Worm (Caenorhabditis elegans) whole organism, L4 larva: ENCODE data around the gene C25F9.10.

ENCODE experiments used
- F26F4.8 ChIP-seq: fragments of 200-800 bp; sonication (Bioruptor generic); conservative IDR thresholded peaks from 2 replicates; pipeline ENCODE4 v1.3.6; 2022; ENCODE audit warnings: missing genetic modification characterization, missing compliant biosample characterization
- F44E2.7 ChIP-seq: fragments of 200-800 bp; sonication (Bioruptor generic); IDR thresholded peaks from 2 replicates; pipeline ENCODE4 v2.1.2; 2022; ENCODE audit warnings: missing genetic modification characterization, missing compliant biosample characterization
- T26A8.4 ChIP-seq: fragments of 200-800 bp; sonication (Bioruptor generic); IDR thresholded peaks from 2 replicates; pipeline ENCODE4 v1.3.6; 2022; ENCODE audit warnings: missing genetic modification characterization, missing compliant biosample characterization
- aha-1 ChIP-seq: fragments of 150-350 bp; peaks from one replicate; lab custom pipeline; 2014; ENCODE audit warnings: missing biosample characterization, missing genetic modification characterization
- ceh-20 ChIP-seq: fragments of 200-800 bp; sonication (Bioruptor generic); IDR thresholded peaks from 2 replicates; pipeline ENCODE4 v1.3.6; 2022; ENCODE audit warnings: missing genetic modification reagents, missing genetic modification characterization, missing compliant biosample characterization
- ceh-28 ChIP-seq: fragments of 150-350 bp; optimal IDR thresholded peaks from 2 replicates; lab custom pipeline; 2014; ENCODE audit warnings: missing biosample characterization, missing genetic modification reagents, missing genetic modification characterization
- ceh-44 ChIP-seq: fragments of 200-800 bp; sonication (Bioruptor generic); IDR thresholded peaks from 2 replicates; pipeline ENCODE4 v1.3.6; 2022; ENCODE audit warnings: missing genetic modification reagents, missing genetic modification characterization, missing compliant biosample characterization
- cey-2 ChIP-seq: sonication (generic microtip); optimal IDR thresholded peaks from 3 replicates; lab custom pipeline; 2017; ENCODE audit warnings: missing genetic modification characterization, mild to moderate bottlenecking, missing compliant biosample characterization, antibody characterized with exemption, borderline replicate concordance; ENCODE audit not compliant: insufficient read depth
- daf-12 ChIP-seq: fragments of 150-350 bp; optimal IDR thresholded peaks from 2 replicates; lab custom pipeline; 2014; ENCODE audit warnings: missing biosample characterization, missing genetic modification reagents, missing genetic modification characterization
- daf-16 ChIP-seq, 3 experiments: sonication (generic microtip); optimal IDR thresholded peaks; 2 replicates each; lab custom pipeline; 2016 to 2017; ENCODE audit warnings: missing genetic modification characterization in 3 of 3, missing genetic modification reagents in 3 of 3, mild to moderate bottlenecking in 2 of 3, missing compliant biosample characterization in 2 of 3, missing biosample characterization in 1 of 3, moderate library complexity in 1 of 3
- daf-19 ChIP-seq: fragments of 200-800 bp; sonication (Bioruptor generic); conservative IDR thresholded peaks from 2 replicates; pipeline ENCODE4 v1.3.6; 2022; ENCODE audit warnings: missing genetic modification characterization, missing compliant biosample characterization
- dmd-6 ChIP-seq: fragments of 200-800 bp; sonication (Bioruptor generic); IDR thresholded peaks from 2 replicates; pipeline ENCODE4 v1.3.6; 2022; ENCODE audit warnings: missing genetic modification reagents, missing genetic modification characterization, missing compliant biosample characterization
- egl-43 ChIP-seq: fragments of 200-800 bp; sonication (Bioruptor generic); IDR thresholded peaks from 2 replicates; pipeline ENCODE4 v1.3.6; 2022; ENCODE audit warnings: missing genetic modification reagents, missing genetic modification characterization, missing compliant biosample characterization
- fos-1 ChIP-seq: fragments of 150-350 bp; optimal IDR thresholded peaks from 2 replicates; lab custom pipeline; 2014; ENCODE audit warnings: missing biosample characterization, missing genetic modification characterization
- hif-1 ChIP-seq, 2 experiments: sonication (generic microtip); optimal IDR thresholded peaks; 2 replicates each; lab custom pipeline; 2016 to 2017; ENCODE audit warnings: missing compliant biosample characterization in 2 of 2, missing genetic modification characterization in 2 of 2, missing genetic modification reagents in 2 of 2, missing genotype in 2 of 2, mild to moderate bottlenecking in 1 of 2
- hlh-11 ChIP-seq: fragments of 200-800 bp; sonication (Bioruptor generic); optimal IDR thresholded peaks from 2 replicates; lab custom pipeline; 2018; ENCODE audit warnings: mild to moderate bottlenecking, missing genetic modification characterization, missing compliant biosample characterization
- hlh-30 ChIP-seq: sonication (generic microtip); optimal IDR thresholded peaks from 2 replicates; lab custom pipeline; 2017; ENCODE audit warnings: antibody characterized with exemption, mild to moderate bottlenecking, missing genetic modification characterization, missing compliant biosample characterization; ENCODE audit not compliant: insufficient read depth
- hmg-1.1 ChIP-seq: fragments of 200-800 bp; sonication (Bioruptor generic); IDR thresholded peaks from 2 replicates; pipeline ENCODE4 v1.3.6; 2022; ENCODE audit warnings: missing genetic modification reagents, missing genetic modification characterization, missing compliant biosample characterization
- jun-1 ChIP-seq: fragments of 150-350 bp; optimal IDR thresholded peaks from 2 replicates; lab custom pipeline; 2014; ENCODE audit warnings: missing biosample characterization, missing genetic modification reagents, missing genetic modification characterization
- lir-3 ChIP-seq: sonication (generic microtip); optimal IDR thresholded peaks from 2 replicates; lab custom pipeline; 2016; ENCODE audit warnings: mild to moderate bottlenecking, missing genetic modification characterization, missing compliant biosample characterization
- madf-9 ChIP-seq: fragments of 200-800 bp; sonication (Bioruptor generic); conservative IDR thresholded peaks from 2 replicates; pipeline ENCODE4 v1.3.6; 2022; ENCODE audit warnings: missing genetic modification reagents, missing genetic modification characterization, missing compliant biosample characterization
- mdl-1 ChIP-seq, 2 experiments: fragments of 150-350 bp in 1 of 2; sonication (generic microtip) in 1 of 2; optimal IDR thresholded peaks; 2 replicates each; lab custom pipeline; 2014 to 2017; ENCODE audit warnings: missing biosample characterization in 2 of 2, missing genetic modification characterization in 2 of 2
- mxl-3 ChIP-seq: fragments of 200-800 bp; sonication (Bioruptor generic); optimal IDR thresholded peaks from 2 replicates; lab custom pipeline; 2018; ENCODE audit warnings: mild to moderate bottlenecking, missing genetic modification characterization, missing compliant biosample characterization
- nhr-102 ChIP-seq: sonication (generic microtip); optimal IDR thresholded peaks from 2 replicates; lab custom pipeline; 2016; ENCODE audit warnings: mild to moderate bottlenecking, missing genetic modification characterization, moderate library complexity, missing compliant biosample characterization
- nhr-237 ChIP-seq: sonication (generic microtip); optimal IDR thresholded peaks from 2 replicates; lab custom pipeline; 2017; ENCODE audit warnings: missing biosample characterization, missing genetic modification characterization
- nhr-25 ChIP-seq: sonication (generic microtip); optimal IDR thresholded peaks from 2 replicates; lab custom pipeline; 2017; ENCODE audit warnings: missing genetic modification characterization, mild to moderate bottlenecking, missing compliant biosample characterization, antibody characterized with exemption, moderate library complexity, borderline replicate concordance; ENCODE audit not compliant: insufficient read depth
- nhr-28 ChIP-seq: fragments of 150-350 bp; optimal IDR thresholded peaks from 2 replicates; lab custom pipeline; 2014; ENCODE audit warnings: missing biosample characterization, missing genetic modification characterization
- nhr-42 ChIP-seq: fragments of 200-800 bp; sonication (Bioruptor generic); IDR thresholded peaks from 2 replicates; pipeline ENCODE4 v1.3.6; 2022; ENCODE audit warnings: missing genetic modification characterization, missing compliant biosample characterization
- nhr-76 ChIP-seq: fragments of 150-350 bp; optimal IDR thresholded peaks from 2 replicates; lab custom pipeline; 2014; ENCODE audit warnings: missing biosample characterization, missing genetic modification characterization
- pha-4 ChIP-seq, 2 experiments: fragments of 150-350 bp in 1 of 2; fragments of 200-800 bp in 1 of 2; sonication (Bioruptor generic) in 1 of 2; IDR thresholded peaks in 1 of 2; optimal IDR thresholded peaks in 1 of 2; 2 replicates each; pipeline versions ENCODE4 v1.3.6 to Lab custom; 2014 to 2022; ENCODE audit warnings: missing genetic modification characterization in 2 of 2, missing genetic modification reagents in 2 of 2, missing biosample characterization in 1 of 2, missing compliant biosample characterization in 1 of 2
- php-3 ChIP-seq: fragments of 200-800 bp; sonication (Bioruptor generic); IDR thresholded peaks from 2 replicates; pipeline ENCODE4 v1.3.6; 2022; ENCODE audit warnings: missing genetic modification reagents, missing genetic modification characterization, missing compliant biosample characterization
- pqm-1 ChIP-seq: sonication (generic microtip); optimal IDR thresholded peaks from 2 replicates; lab custom pipeline; 2017; ENCODE audit warnings: missing biosample characterization, missing genetic modification characterization
- set-16 ChIP-seq: fragments of 200-800 bp; sonication (Bioruptor generic); IDR thresholded peaks from 2 replicates; pipeline ENCODE4 v1.3.6; 2022; ENCODE audit warnings: missing genetic modification reagents, missing genetic modification characterization, missing compliant biosample characterization
- snpc-1.2 ChIP-seq: fragments of 200-800 bp; sonication (Bioruptor generic); IDR thresholded peaks from 2 replicates; pipeline ENCODE4 v1.3.6; 2022; ENCODE audit warnings: missing genetic modification reagents, missing genetic modification characterization, missing compliant biosample characterization
- tag-97 ChIP-seq: fragments of 200-800 bp; sonication (Bioruptor generic); IDR thresholded peaks from 2 replicates; pipeline ENCODE4 v1.3.6; 2022; ENCODE audit warnings: missing genetic modification characterization, missing compliant biosample characterization
- tra-1 ChIP-seq: fragments of 200-800 bp; sonication (Bioruptor generic); IDR thresholded peaks from 2 replicates; pipeline ENCODE4 v1.3.6; 2022; ENCODE audit warnings: missing genetic modification reagents, missing genetic modification characterization, missing compliant biosample characterization
- zip-2 ChIP-seq: fragments of 150-350 bp; optimal IDR thresholded peaks from 2 replicates; lab custom pipeline; 2014; ENCODE audit warnings: missing biosample characterization, missing genetic modification characterization

C25F9.10 gene

DNA sequence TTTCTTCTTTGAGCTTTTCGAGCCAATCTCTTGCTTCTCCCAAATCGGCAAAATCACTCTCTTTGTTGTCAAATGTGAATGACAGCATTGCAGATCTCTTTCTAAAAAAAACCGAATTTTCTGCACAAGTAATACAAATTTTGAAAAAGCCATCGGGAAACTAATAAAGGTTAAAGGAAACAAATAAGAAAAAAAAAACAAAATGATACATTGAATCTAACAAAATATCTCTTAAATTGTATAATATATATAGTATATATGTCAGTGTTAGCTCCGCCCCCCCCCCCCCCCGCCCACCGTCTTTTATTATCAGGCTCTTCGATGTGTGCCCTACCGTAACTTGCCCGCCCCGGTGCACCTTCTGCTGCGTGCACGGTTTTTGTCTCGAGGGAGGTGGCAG, 27.4 kb downstream of the C25F9.10 start, which contains the start of gene C25F9.11:
TSS of gene C25F9.11 (minus strand) at position 101 of the 400 bp plus-strand sequence.
- no peak for TF ChIP-seq nhr-76 (tag; lab: Kevin White, UChicago)

DNA sequence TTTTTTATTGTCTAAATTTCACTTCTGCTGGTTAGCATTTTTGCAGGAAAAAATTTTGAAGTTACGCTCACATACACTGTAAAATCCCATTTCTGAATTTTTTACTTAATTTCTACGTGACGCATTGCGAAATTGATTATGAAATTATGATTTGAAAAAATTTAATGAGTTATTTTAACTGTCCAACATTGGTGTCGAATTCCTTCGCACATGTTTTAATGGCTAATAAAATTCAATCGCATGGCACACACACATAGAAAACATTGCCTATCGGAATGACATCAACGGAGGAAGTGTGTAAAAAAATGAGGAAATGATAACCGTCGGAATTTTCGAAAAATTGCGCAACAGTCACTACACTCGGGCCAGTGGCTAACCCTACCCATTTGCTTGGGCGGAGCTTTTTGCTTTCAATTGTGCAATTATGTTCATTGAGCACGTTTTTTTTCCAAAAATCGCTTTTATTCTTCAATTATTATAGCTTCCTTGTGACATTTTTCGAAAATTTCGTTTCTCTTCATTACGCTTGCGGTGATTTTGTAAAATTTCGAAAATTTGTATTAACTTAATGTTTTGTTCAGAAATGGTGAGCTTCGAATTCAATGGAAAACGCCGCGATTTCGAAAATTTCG, 28.4 kb downstream of the C25F9.10 start, which contains the start of gene C25F9.16:
TSS of gene C25F9.16 (plus strand) at position 582 of the 632 bp plus-strand sequence.
- TF ChIP-seq zip-2 (tag; lab: Kevin White, UChicago) (no peak), F44E2.7 (no peak), hlh-30 (tag; lab: Kevin White, UChicago) (no peak), hmg-1.1 (GFP tag; lab: Robert Waterston, UW) (no peak), ceh-28 (no peak), mdl-1 (tag; optimal IDR thresholded peaks at IDR 0.05; lab: Kevin White, UChicago) (no peak), nhr-42 (GFP tag; lab: Robert Waterston, UW) (no peak), cey-2 (tag; lab: Kevin White, UChicago) (no peak), set-16 (GFP tag; lab: Robert Waterston, UW) (no peak), daf-16 (GFP tag; optimal IDR thresholded peaks at IDR 0.05; lab: Kevin White, UChicago) (no peak), daf-16 (tag; optimal IDR thresholded peaks at IDR 0.05; lab: Kevin White, UChicago) (peak; percentile 33), php-3 (GFP tag; lab: Robert Waterston, UW) (peak; percentile 90), ceh-44 (GFP tag; lab: Robert Waterston, UW) (no peak), tag-97 (GFP tag; lab: Robert Waterston, UW) (no peak), lir-3 (tag; lab: Kevin White, UChicago) (no peak), T26A8.4 (GFP tag; lab: Robert Waterston, UW) (no peak), egl-43 (GFP tag; lab: Robert Waterston, UW) (no peak), nhr-28 (tag; lab: Kevin White, UChicago) (peak; percentile 24), nhr-237 (tag; lab: Kevin White, UChicago) (no peak), pqm-1 (tag; lab: Kevin White, UChicago) (peak; percentile 42), nhr-25 (no peak), ceh-20 (0 out of 2 replicates have a peak, but pooled peaks have one; percentile 26), daf-19 (GFP tag; lab: Robert Waterston, UW) (no peak), daf-12 (no peak), aha-1 (peak; percentile 72), jun-1 (tag; lab: Kevin White, UChicago) (no peak), dmd-6 (GFP tag; lab: Robert Waterston, UW) (no peak), hif-1 (tag; optimal IDR thresholded peaks at IDR 0.05; lab: Kevin White, UChicago) (no peak), fos-1 (tag; lab: Kevin White, UChicago) (no peak)

DNA sequence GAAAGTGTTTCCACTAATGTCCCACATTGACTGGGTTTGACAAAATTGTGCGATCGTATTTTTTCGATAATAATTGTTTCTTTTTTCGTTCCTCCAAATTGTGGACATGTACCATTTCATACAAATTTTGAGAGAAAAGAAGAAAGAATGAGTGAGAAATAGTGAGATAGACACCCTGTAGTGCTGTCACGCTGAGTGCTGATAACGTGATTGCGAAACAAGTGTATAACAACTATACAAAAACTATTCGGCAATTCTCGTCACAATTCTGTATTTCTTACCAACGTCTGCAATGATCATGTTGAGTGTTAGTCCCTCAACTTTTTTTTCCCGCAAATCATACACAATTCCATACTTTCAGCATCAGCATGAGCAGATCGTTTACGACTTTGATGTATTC, 30.8 kb downstream of the C25F9.10 start, which contains the start of gene C25F9.14:
TSS of gene C25F9.14 (plus strand) at position 178 of the 400 bp plus-strand sequence.
- TF ChIP-seq hlh-30 (tag; lab: Kevin White, UChicago), result peak; percentile 20
- TF ChIP-seq F26F4.8 (GFP tag; lab: Robert Waterston, UW), result no peak
- TF ChIP-seq hlh-11 (tag; lab: Kevin White, UChicago), result peak; percentile 12
- 0 out of 2 replicates have a peak, but pooled peaks have one; percentile 17 for TF ChIP-seq dmd-6 (GFP tag; lab: Robert Waterston, UW)
- no peak for TF ChIP-seq nhr-102
- TF ChIP-seq mxl-3 (GFP tag; lab: Kevin White, UChicago), result peak; percentile 19
- TF ChIP-seq tra-1 (GFP tag; lab: Robert Waterston, UW), result no peak
- TF ChIP-seq nhr-28 (tag; lab: Kevin White, UChicago), result peak; percentile 59
- no peak for TF ChIP-seq pha-4 (GFP tag; IDR thresholded peaks at IDR 0.05; lab: Robert Waterston, UW)
- TF ChIP-seq pha-4 (tag; optimal IDR thresholded peaks at IDR 0.05; lab: Kevin White, UChicago), result no peak
- TF ChIP-seq F44E2.7, result no peak
- no peak for TF ChIP-seq daf-16 (GFP tag; optimal IDR thresholded peaks at IDR 0.05; lab: Kevin White, UChicago)
- TF ChIP-seq daf-16 (tag; optimal IDR thresholded peaks at IDR 0.05; lab: Kevin White, UChicago), result peak; percentile 17
- TF ChIP-seq nhr-76 (tag; lab: Kevin White, UChicago), result no peak
- no peak for TF ChIP-seq T26A8.4 (GFP tag; lab: Robert Waterston, UW)
- no peak for TF ChIP-seq madf-9 (GFP tag; lab: Robert Waterston, UW)
- no peak for TF ChIP-seq snpc-1.2 (GFP tag; lab: Robert Waterston, UW)
- peak; percentile 56 for TF ChIP-seq pqm-1 (tag; lab: Kevin White, UChicago)
- no peak for TF ChIP-seq php-3 (GFP tag; lab: Robert Waterston, UW)
- TF ChIP-seq, all 104 proteins: peak for 7
